Worm (Caenorhabditis elegans): ENCODE data around the gene F42G2.7.
A peak's percentile ranks its signal among the peaks of the same experiment; 100 is the strongest.

Gene F42G2.7

DNA sequence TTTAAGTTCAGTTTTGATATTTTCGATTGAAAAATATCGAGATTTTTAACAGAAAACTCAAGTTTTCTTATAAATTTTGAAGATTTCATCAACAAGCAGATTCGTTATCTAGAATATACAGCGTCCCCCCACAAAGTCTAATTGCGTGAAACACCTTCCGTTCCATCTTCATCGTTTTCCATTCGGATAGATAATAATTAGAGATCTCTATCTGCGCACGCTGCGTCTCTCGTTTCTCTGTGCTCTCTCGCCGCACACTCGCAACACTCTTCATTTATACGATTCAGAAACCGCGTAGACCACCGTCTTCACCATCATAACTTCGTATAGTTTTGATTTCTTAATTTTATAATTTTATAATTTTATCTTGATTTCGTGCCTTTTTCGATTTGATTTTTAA lies 18.8 kb downstream of the F42G2.7 start:
- no peak for TF ChIP-seq ceh-83 (GFP tag; optimal IDR thresholded peaks at IDR 0.05)
- peak; percentile 97 for TF ChIP-seq elt-1 (tag; optimal IDR thresholded peaks at IDR 0.05; ENCODE audit: borderline replicate concordance, insufficient read depth)

ce11 chrII:2438180-2438579 lies 20.2 kb downstream of the F42G2.7 start:
- TF ChIP-seq mls-2 (tag; optimal IDR thresholded peaks at IDR 0.05) (no peak), bed-3 (GFP tag; optimal IDR thresholded peaks at IDR 0.05) (no peak), nhr-76 (tag; optimal IDR thresholded peaks at IDR 0.05) (no peak), ceh-83 (GFP tag; optimal IDR thresholded peaks at IDR 0.05) (no peak), ham-2 (GFP tag; optimal IDR thresholded peaks at IDR 0.05) (no peak), nhr-237 (tag; optimal IDR thresholded peaks at IDR 0.05) (no peak), ceh-43 (GFP tag; optimal IDR thresholded peaks at IDR 0.05) (no peak), sem-2 (GFP tag; optimal IDR thresholded peaks at IDR 0.05) (no peak)

- TF ChIP-seq nhr-28 (tag; optimal IDR thresholded peaks at IDR 0.05) (no peak), elt-3 (tag; optimal IDR thresholded peaks at IDR 0.05) (no peak), hlh-1 (tag; optimal IDR thresholded peaks at IDR 0.05) (no peak), tbx-8 (GFP tag; optimal IDR thresholded peaks at IDR 0.05) (no peak), blmp-1 (tag; optimal IDR thresholded peaks at IDR 0.05) (no peak), ceh-39 (tag; optimal IDR thresholded peaks at IDR 0.05) (no peak), zip-8 (tag; optimal IDR thresholded peaks at IDR 0.05) (no peak), bed-3 (GFP tag; optimal IDR thresholded peaks at IDR 0.05) (no peak), ztf-11 (tag; optimal IDR thresholded peaks at IDR 0.05) (no peak), lsy-2 (tag; optimal IDR thresholded peaks at IDR 0.05) (no peak), drap-1 (GFP tag; optimal IDR thresholded peaks at IDR 0.05) (no peak), unc-62 (GFP tag; optimal IDR thresholded peaks at IDR 0.05) (no peak), ceh-83 (GFP tag; optimal IDR thresholded peaks at IDR 0.05) (no peak), nhr-12 (tag; optimal IDR thresholded peaks at IDR 0.05) (no peak), mep-1 (tag; optimal IDR thresholded peaks at IDR 0.05) (no peak), lin-13 (tag; optimal IDR thresholded peaks at IDR 0.05) (no peak), ham-2 (GFP tag; optimal IDR thresholded peaks at IDR 0.05) (no peak)
Observed at ce11 chrII:2438944-2439343, 21.0 kb downstream of the F42G2.7 start.

DNA sequence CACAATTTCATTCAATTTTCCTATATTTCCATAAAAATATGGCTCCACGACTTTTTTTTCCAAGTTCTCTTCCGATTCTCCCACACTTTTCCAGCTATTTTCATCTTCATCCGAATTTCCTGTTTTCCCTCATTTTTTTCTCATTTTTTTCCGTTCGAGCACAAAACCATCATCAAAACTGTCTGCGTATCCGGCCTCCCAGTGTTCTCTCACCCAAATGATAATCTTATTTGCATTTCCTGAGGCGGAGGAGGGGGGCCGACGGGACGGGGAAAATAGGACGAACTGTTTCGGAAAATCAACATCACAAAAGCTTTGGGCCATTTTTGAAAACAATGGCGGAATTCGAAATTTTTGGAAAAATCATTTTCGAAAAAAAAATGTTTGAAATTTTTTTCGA lies 22.4 kb downstream of the F42G2.7 start:
- no peak for TF ChIP-seq blmp-1 (tag; optimal IDR thresholded peaks at IDR 0.05)
- TF ChIP-seq ces-1 (GFP tag; optimal IDR thresholded peaks at IDR 0.05) = peak; percentile 63

ce11 chrII:2442243-2442642 lies 24.3 kb downstream of the F42G2.7 start:
- TF ChIP-seq mab-5 (tag; optimal IDR thresholded peaks at IDR 0.05) (no peak), drap-1 (GFP tag; optimal IDR thresholded peaks at IDR 0.05) (no peak), zip-8 (tag; optimal IDR thresholded peaks at IDR 0.05) (no peak), sptf-1 (tag; optimal IDR thresholded peaks at IDR 0.05) (no peak), tbx-8 (GFP tag; optimal IDR thresholded peaks at IDR 0.05) (no peak), nhr-76 (tag; optimal IDR thresholded peaks at IDR 0.05) (no peak), hlh-1 (tag; optimal IDR thresholded peaks at IDR 0.05) (no peak), nhr-28 (tag; optimal IDR thresholded peaks at IDR 0.05) (no peak), flh-1 (GFP tag; optimal IDR thresholded peaks at IDR 0.05) (no peak), mep-1 (tag; optimal IDR thresholded peaks at IDR 0.05) (no peak), ceh-39 (tag; optimal IDR thresholded peaks at IDR 0.05) (no peak), unc-120 (tag; optimal IDR thresholded peaks at IDR 0.05; ENCODE audit: poor library complexity, severe bottlenecking) (no peak)

- TF ChIP-seq ceh-39 (tag; optimal IDR thresholded peaks at IDR 0.05) (no peak), nhr-76 (tag; optimal IDR thresholded peaks at IDR 0.05) (no peak), ceh-43 (GFP tag; optimal IDR thresholded peaks at IDR 0.05) (no peak), mab-5 (tag; optimal IDR thresholded peaks at IDR 0.05) (no peak), zip-8 (tag; optimal IDR thresholded peaks at IDR 0.05) (no peak)
Observed at ce11 chrII:2442979-2443378, 25.0 kb downstream of the F42G2.7 start, which contains the start of gene vab-19. TSS of gene vab-19 (plus strand) at chrII:2443279.

- TF ChIP-seq sptf-1 (tag; optimal IDR thresholded peaks at IDR 0.05) = no peak
- TF ChIP-seq nhr-12 (tag; optimal IDR thresholded peaks at IDR 0.05) = no peak
- TF ChIP-seq drap-1 (GFP tag; optimal IDR thresholded peaks at IDR 0.05) = no peak
- no peak for TF ChIP-seq ztf-11 (tag; optimal IDR thresholded peaks at IDR 0.05)
- TF ChIP-seq ceh-83 (GFP tag; optimal IDR thresholded peaks at IDR 0.05) = peak; percentile 31
Observed at ce11 chrII:2445164-2445563, 27.2 kb downstream of the F42G2.7 start.
